Fruit fly (Drosophila melanogaster): ENCODE data around the gene Zcchc7.

DNA sequence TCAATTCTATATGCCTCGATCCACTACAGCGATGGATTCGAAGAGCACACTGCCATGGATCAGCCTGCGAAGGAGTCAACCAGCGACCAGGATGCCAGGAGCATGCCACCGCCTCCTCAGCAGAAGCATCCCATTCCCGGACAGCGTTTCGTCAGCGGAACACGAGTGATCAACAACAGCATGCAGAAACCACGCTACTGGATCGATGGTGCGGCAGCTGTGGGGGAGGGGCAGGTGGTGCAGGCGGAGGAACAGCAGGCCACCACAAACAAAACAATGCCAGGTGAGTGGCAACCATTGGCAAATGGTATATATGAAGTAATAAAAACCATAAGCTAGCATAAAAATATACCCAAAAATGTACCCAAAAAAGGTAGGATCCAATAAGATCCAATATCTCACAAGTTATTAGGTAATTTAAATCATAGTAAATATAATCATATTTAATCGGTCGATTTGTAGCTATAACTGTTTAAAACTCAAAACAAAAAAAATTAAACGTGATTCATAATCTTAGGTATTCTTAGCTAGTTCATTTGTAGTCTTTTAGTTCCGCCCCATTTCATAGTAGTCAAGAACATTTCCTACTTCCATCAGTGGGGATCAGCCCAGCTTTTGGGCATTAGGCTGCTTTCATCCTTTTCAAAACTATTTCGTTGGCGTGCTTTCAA, 556 bp downstream of the Zcchc7 start, which contains the start of gene CG32161:
- no peak for TF ChIP-seq ttk (optimal IDR thresholded peaks at IDR 0.05)
- no peak for TF ChIP-seq insv (optimal IDR thresholded peaks at IDR 0.05)
- TF ChIP-seq h (optimal IDR thresholded peaks at IDR 0.05): no peak

Data from Kc167 (cell line).